Fruit fly (Drosophila melanogaster): ENCODE measurements around the gene CG45690.

Gene CG45690

DNA sequence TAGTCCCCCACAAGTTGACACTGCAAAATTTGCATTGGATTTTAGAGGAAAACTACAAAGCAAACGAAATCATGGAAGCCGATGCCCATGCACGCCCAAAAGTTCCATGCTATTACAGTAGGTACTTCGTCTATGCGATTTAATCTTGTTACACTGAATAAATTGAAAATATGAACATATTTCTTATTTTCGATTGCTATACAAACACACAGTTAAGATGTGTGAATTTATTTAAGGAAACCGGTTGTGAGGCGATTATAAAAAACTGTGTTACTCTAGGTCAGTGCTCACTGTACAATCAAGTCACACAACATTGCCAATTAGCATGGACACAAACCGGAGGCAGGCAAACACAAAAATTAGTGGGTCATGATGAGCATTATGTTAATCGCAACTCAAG lies 7.5 kb downstream of the CG45690 start (continued):
- TF ChIP-seq CG17612 (GFP tag; IDR thresholded peaks at IDR 0.05) (peak; percentile 33; the same call in 1 of the 2 replicates), CG12104 (GFP tag; optimal IDR thresholded peaks at IDR 0.05) (peak; percentile 36), repo (GFP tag; optimal IDR thresholded peaks at IDR 0.05) (peak; percentile 77), CG12744 (GFP tag; optimal IDR thresholded peaks at IDR 0.05) (peak; percentile 46), pfk (GFP tag; optimal IDR thresholded peaks at IDR 0.05) (no peak), CG16815 (GFP tag; optimal IDR thresholded peaks at IDR 0.05) (peak; percentile 58), D19B (GFP tag; optimal IDR thresholded peaks at IDR 0.05) (peak; percentile 26), en (GFP tag; optimal IDR thresholded peaks at IDR 0.05) (peak; percentile 74), Meics (GFP tag; optimal IDR thresholded peaks at IDR 0.05) (peak; percentile 75), CG8944 (GFP tag; optimal IDR thresholded peaks at IDR 0.05) (peak; percentile 80), CG4404 (GFP tag; IDR thresholded peaks at IDR 0.05) (peak; percentile 56), CG4328 (GFP tag; optimal IDR thresholded peaks at IDR 0.05) (no peak), CG4617 (GFP tag; optimal IDR thresholded peaks at IDR 0.05; ENCODE audit: borderline replicate concordance) (peak; percentile 31), Aef1 (GFP tag; IDR thresholded peaks at IDR 0.05) (peak; percentile 87), cwo (GFP tag; optimal IDR thresholded peaks at IDR 0.05) (peak; percentile 69), trem (tag; optimal IDR thresholded peaks at IDR 0.05) (peak; percentile 5), hbn (GFP tag; IDR thresholded peaks at IDR 0.05; ENCODE audit: partially characterized antibody) (no peak), Oaz (GFP tag; IDR thresholded peaks at IDR 0.05) (peak; percentile 81), Hr39 (optimal IDR thresholded peaks at IDR 0.05) (no peak), Gug (GFP tag; IDR thresholded peaks at IDR 0.05) (peak; percentile 82), Nf-YB (GFP tag; optimal IDR thresholded peaks at IDR 0.05) (peak; percentile 28), CG6683 (GFP tag; optimal IDR thresholded peaks at IDR 0.05) (no peak), CG12769 (tag; optimal IDR thresholded peaks at IDR 0.05) (peak; percentile 87), CG3726 (GFP tag; IDR thresholded peaks at IDR 0.05) (peak; percentile 73; the same call in 2 of the 3 replicates), ttk (GFP tag; IDR thresholded peaks at IDR 0.05) (peak; percentile 89), CG1602 (GFP tag; optimal IDR thresholded peaks at IDR 0.05) (peak; percentile 55), CG16863 (GFP tag; optimal IDR thresholded peaks at IDR 0.05) (peak; percentile 79), row (GFP tag; IDR thresholded peaks at IDR 0.05) (peak; percentile 90), Elba2 (GFP tag; optimal IDR thresholded peaks at IDR 0.05) (no peak), fd96Cb (tag; optimal IDR thresholded peaks at IDR 0.05) (peak; percentile 69), Sox100B (GFP tag; optimal IDR thresholded peaks at IDR 0.05) (peak; percentile 63), CG2129 (GFP tag; IDR thresholded peaks at IDR 0.05; ENCODE audit: partially characterized antibody) (no peak), CG31388 (GFP tag; optimal IDR thresholded peaks at IDR 0.05) (peak; percentile 6), D (optimal IDR thresholded peaks at IDR 0.05) (no peak), D (GFP tag; optimal IDR thresholded peaks at IDR 0.05) (peak; percentile 3), CG1832 (GFP tag; optimal IDR thresholded peaks at IDR 0.05) (no peak), btn (GFP tag; optimal IDR thresholded peaks at IDR 0.05) (peak; percentile 14), CG1024 (GFP tag; IDR thresholded peaks at IDR 0.05) (peak; percentile 80), disco-r (GFP tag; optimal IDR thresholded peaks at IDR 0.05) (peak; percentile 77), MESR4 (GFP tag; optimal IDR thresholded peaks at IDR 0.05) (no peak), CG17328 (GFP tag; IDR thresholded peaks at IDR 0.05) (peak; percentile 75), Max (GFP tag; optimal IDR thresholded peaks at IDR 0.05) (peak; percentile 48), nom (GFP tag; optimal IDR thresholded peaks at IDR 0.05) (peak; percentile 23), CG42726 (GFP tag; IDR thresholded peaks at IDR 0.05; ENCODE audit: partially characterized antibody) (no peak), Mes4 (GFP tag; optimal IDR thresholded peaks at IDR 0.05) (peak; percentile 66), pnt (GFP tag; optimal IDR thresholded peaks at IDR 0.05) (peak; percentile 76), sc (optimal IDR thresholded peaks at IDR 0.05) (no peak), sc (GFP tag; optimal IDR thresholded peaks at IDR 0.05) (no peak), sens (GFP tag) (peak; percentile 94), Atf3 (GFP tag; optimal IDR thresholded peaks at IDR 0.05) (peak; percentile 67), MTF-1 (GFP tag; optimal IDR thresholded peaks at IDR 0.05; ENCODE audit: borderline replicate concordance) (peak; percentile 7), CG13296 (GFP tag; optimal IDR thresholded peaks at IDR 0.05) (peak; percentile 74)

Measured in whole organism, embryonic.